Worm (Caenorhabditis elegans) whole organism, young adult: ENCODE measurements around the gene rps-16.

Source experiments
- B0019.2 ChIP-seq: fragments of 200-800 bp; sonication (Bioruptor generic); conservative IDR thresholded peaks from 2 replicates; pipeline ENCODE4 v1.3.6; 2022; ENCODE audit warnings: missing genetic modification reagents, missing genetic modification characterization, missing compliant biosample characterization
- B0261.1 ChIP-seq: sonication (generic microtip); optimal IDR thresholded peaks from 2 replicates; lab custom pipeline; 2016; ENCODE audit warnings: mild to moderate bottlenecking, missing genetic modification characterization, moderate library complexity, missing compliant biosample characterization
- C06A6.2 ChIP-seq: fragments of 200-800 bp; sonication (Bioruptor generic); conservative IDR thresholded peaks from 2 replicates; pipeline ENCODE4 v1.3.6; 2022; ENCODE audit warnings: missing genetic modification characterization, missing compliant biosample characterization
- D2030.7 ChIP-seq: fragments of 200-800 bp; sonication (Bioruptor generic); IDR thresholded peaks from 2 replicates; pipeline ENCODE4 v1.3.6; 2022; ENCODE audit warnings: missing genetic modification reagents, missing genetic modification characterization, missing compliant biosample characterization
- F49E8.2 ChIP-seq: sonication (generic microtip); optimal IDR thresholded peaks from 3 replicates; lab custom pipeline; 2017; ENCODE audit warnings: missing genetic modification characterization, mild to moderate bottlenecking, missing compliant biosample characterization, antibody characterized with exemption, moderate library complexity; ENCODE audit not compliant: insufficient read depth
- F52B5.7 ChIP-seq: sonication (generic microtip); optimal IDR thresholded peaks from 2 replicates; lab custom pipeline; 2016; ENCODE audit warnings: mild to moderate bottlenecking, missing genetic modification characterization, missing compliant biosample characterization
- F55B11.4 ChIP-seq: sonication (generic microtip); optimal IDR thresholded peaks from 2 replicates; lab custom pipeline; 2016; ENCODE audit warnings: missing compliant biosample characterization, missing genetic modification characterization, borderline replicate concordance; ENCODE audit not compliant: insufficient read depth
- F57A8.1 ChIP-seq: fragments of 200-800 bp; sonication (Bioruptor generic); optimal IDR thresholded peaks from 2 replicates; lab custom pipeline; 2018; ENCODE audit warnings: mild to moderate bottlenecking, missing genetic modification characterization, moderate library complexity, missing compliant biosample characterization
- K11D2.4 ChIP-seq: fragments of 200-800 bp; sonication (Bioruptor generic); IDR thresholded peaks from 2 replicates; pipeline ENCODE4 v1.3.6; 2022; ENCODE audit warnings: missing genetic modification reagents, missing genetic modification characterization, missing compliant biosample characterization
- K12H6.12 ChIP-seq: fragments of 200-800 bp; sonication (Bioruptor generic); optimal IDR thresholded peaks from 2 replicates; lab custom pipeline; 2018; ENCODE audit warnings: mild to moderate bottlenecking, missing genetic modification characterization, missing compliant biosample characterization
- Y53G8AR.9 ChIP-seq: fragments of 200-800 bp; sonication (Bioruptor generic); conservative IDR thresholded peaks from 2 replicates; pipeline ENCODE4 v1.3.6; 2022; ENCODE audit warnings: missing genetic modification reagents, missing genetic modification characterization, missing compliant biosample characterization
- Y56A3A.18 ChIP-seq: fragments of 200-800 bp; sonication (Bioruptor generic); IDR thresholded peaks from 2 replicates; pipeline ENCODE4 v1.3.6; 2022; ENCODE audit warnings: missing genetic modification reagents, missing genetic modification characterization, missing compliant biosample characterization
- akir-1 ChIP-seq: fragments of 200-800 bp; sonication (Bioruptor generic); optimal IDR thresholded peaks from 2 replicates; lab custom pipeline; 2018; ENCODE audit warnings: mild to moderate bottlenecking, missing genetic modification characterization, moderate library complexity, missing compliant biosample characterization
- ama-1 ChIP-seq, 3 experiments: fragments of 150-350 bp in 1 of 3; sonication (generic microtip) in 2 of 3; optimal IDR thresholded peaks; 2 replicates each; lab custom pipeline; 2014 to 2018; ENCODE audit warnings: missing biosample characterization in 2 of 3, missing genetic modification characterization in 2 of 3, missing genetic modification reagents in 2 of 3
- aptf-3 ChIP-seq: fragments of 200-800 bp; sonication (Bioruptor generic); IDR thresholded peaks from 2 replicates; pipeline ENCODE4 v1.3.6; 2022; ENCODE audit warnings: missing genetic modification characterization, missing compliant biosample characterization
- atf-7 ChIP-seq: sonication (generic microtip); optimal IDR thresholded peaks from 2 replicates; lab custom pipeline; 2017; ENCODE audit warnings: mild to moderate bottlenecking, missing genetic modification characterization, missing compliant biosample characterization
- athp-1 ChIP-seq: sonication (generic microtip); optimal IDR thresholded peaks from 2 replicates; lab custom pipeline; 2017; ENCODE audit warnings: mild to moderate bottlenecking, missing genetic modification characterization, missing compliant biosample characterization
- attf-6 ChIP-seq: fragments of 200-800 bp; sonication (Bioruptor generic); IDR thresholded peaks from 2 replicates; pipeline ENCODE4 v1.3.6; 2022; ENCODE audit warnings: missing genetic modification reagents, missing genetic modification characterization, missing compliant biosample characterization
- bed-2 ChIP-seq: fragments of 200-800 bp; sonication (Bioruptor generic); IDR thresholded peaks from 2 replicates; pipeline ENCODE4 v1.3.6; 2022; ENCODE audit warnings: missing genetic modification reagents, missing genetic modification characterization, missing compliant biosample characterization
- ccch-3 ChIP-seq: fragments of 200-800 bp; sonication (Bioruptor generic); optimal IDR thresholded peaks from 2 replicates; lab custom pipeline; 2018; ENCODE audit warnings: mild to moderate bottlenecking, missing genetic modification characterization, missing compliant biosample characterization
- ceh-27 ChIP-seq: fragments of 200-800 bp; sonication (Bioruptor generic); optimal IDR thresholded peaks from 2 replicates; lab custom pipeline; 2018; ENCODE audit warnings: mild to moderate bottlenecking, missing genetic modification characterization, moderate library complexity, missing compliant biosample characterization
- ceh-91 ChIP-seq: fragments of 200-800 bp; sonication (Bioruptor generic); IDR thresholded peaks from 2 replicates; pipeline ENCODE4 v1.3.6; 2022; ENCODE audit warnings: missing genetic modification reagents, missing genetic modification characterization, missing compliant biosample characterization
- dpff-1 ChIP-seq: sonication (generic microtip); optimal IDR thresholded peaks from 2 replicates; lab custom pipeline; 2017; ENCODE audit warnings: mild to moderate bottlenecking, missing genetic modification characterization, missing compliant biosample characterization
- efl-1 ChIP-seq: fragments of 150-350 bp; optimal IDR thresholded peaks from 2 replicates; lab custom pipeline; 2014; ENCODE audit warnings: missing biosample characterization, missing genetic modification reagents, missing genetic modification characterization
- fkh-3 ChIP-seq: sonication (generic microtip); optimal IDR thresholded peaks from 2 replicates; lab custom pipeline; 2016; ENCODE audit warnings: mild to moderate bottlenecking, missing genetic modification characterization, missing compliant biosample characterization
- gei-17 ChIP-seq: fragments of 200-800 bp; sonication (Bioruptor generic); optimal IDR thresholded peaks from 2 replicates; lab custom pipeline; 2018; ENCODE audit warnings: mild to moderate bottlenecking, missing genetic modification characterization, missing compliant biosample characterization
- him-1 ChIP-seq: sonication (generic microtip); optimal IDR thresholded peaks from 2 replicates; lab custom pipeline; 2016; ENCODE audit warnings: missing genotype, missing genetic modification reagents, missing genetic modification characterization, missing compliant biosample characterization
- hlh-26 ChIP-seq: fragments of 200-800 bp; sonication (Bioruptor generic); conservative IDR thresholded peaks from 2 replicates; pipeline ENCODE4 v1.3.6; 2022; ENCODE audit warnings: missing genetic modification reagents, missing genetic modification characterization, missing compliant biosample characterization
- hmg-20 ChIP-seq: fragments of 200-800 bp; sonication (Bioruptor generic); IDR thresholded peaks from 2 replicates; pipeline ENCODE4 v1.3.6; 2022; ENCODE audit warnings: missing genetic modification reagents, missing genetic modification characterization, missing compliant biosample characterization
- lin-54 ChIP-seq: fragments of 200-800 bp; sonication (Bioruptor generic); optimal IDR thresholded peaks from 2 replicates; lab custom pipeline; 2018; ENCODE audit warnings: mild to moderate bottlenecking, missing genetic modification characterization, missing compliant biosample characterization
- madf-6 ChIP-seq: fragments of 200-800 bp; sonication (Bioruptor generic); IDR thresholded peaks from 2 replicates; pipeline ENCODE4 v1.3.6; 2022; ENCODE audit warnings: missing genetic modification reagents, missing genetic modification characterization, missing compliant biosample characterization
- madf-8 ChIP-seq: fragments of 200-800 bp; sonication (Bioruptor generic); conservative IDR thresholded peaks from 2 replicates; pipeline ENCODE4 v1.3.6; 2022; ENCODE audit warnings: missing genetic modification reagents, missing genetic modification characterization, missing compliant biosample characterization
- nfyb-1 ChIP-seq: fragments of 200-800 bp; sonication (Bioruptor generic); IDR thresholded peaks from 2 replicates; pipeline ENCODE4 v1.3.6; 2022; ENCODE audit warnings: missing genetic modification reagents, missing genetic modification characterization, missing compliant biosample characterization
- nhr-120 ChIP-seq: fragments of 200-800 bp; sonication (Bioruptor generic); IDR thresholded peaks from 2 replicates; pipeline ENCODE4 v1.3.6; 2022; ENCODE audit warnings: missing genetic modification characterization, missing compliant biosample characterization
- nhr-80 ChIP-seq: sonication (generic microtip); optimal IDR thresholded peaks from 2 replicates; lab custom pipeline; 2016; ENCODE audit warnings: missing genetic modification characterization, missing compliant biosample characterization
- nhr-90 ChIP-seq: sonication (generic microtip); optimal IDR thresholded peaks from 2 replicates; lab custom pipeline; 2016; ENCODE audit warnings: missing genotype, mild to moderate bottlenecking, missing genetic modification characterization, missing compliant biosample characterization
- pha-4 ChIP-seq: fragments of 150-350 bp; sonication (generic microtip); optimal IDR thresholded peaks from 2 replicates; lab custom pipeline; 2014; ENCODE audit warnings: missing biosample characterization, missing genetic modification reagents, missing genetic modification characterization
- rcor-1 ChIP-seq: fragments of 200-800 bp; sonication (Bioruptor generic); IDR thresholded peaks from 2 replicates; pipeline ENCODE4 v1.3.6; 2022; ENCODE audit warnings: missing genetic modification reagents, missing genetic modification characterization, missing compliant biosample characterization
- repo-1 ChIP-seq: sonication (generic microtip); optimal IDR thresholded peaks from 2 replicates; lab custom pipeline; 2017; ENCODE audit warnings: mild to moderate bottlenecking, missing genetic modification characterization, missing compliant biosample characterization
- rpc-1 ChIP-seq, 2 experiments: fragments of 150-350 bp in 1 of 2; sonication (generic microtip) in 1 of 2; optimal IDR thresholded peaks; 2 replicates each; lab custom pipeline; 2014 to 2018; ENCODE audit warnings: missing biosample characterization in 1 of 2, missing genetic modification characterization in 1 of 2, missing genetic modification reagents in 1 of 2, missing genotype in 1 of 2
- sdz-38 ChIP-seq: sonication (generic microtip); optimal IDR thresholded peaks from 2 replicates; lab custom pipeline; 2016; ENCODE audit warnings: missing genotype, missing genetic modification characterization, missing compliant biosample characterization
- somi-1 ChIP-seq: fragments of 200-800 bp; sonication (Bioruptor generic); optimal IDR thresholded peaks from 2 replicates; lab custom pipeline; 2018; ENCODE audit warnings: mild to moderate bottlenecking, missing genetic modification characterization, missing compliant biosample characterization
- sptf-2 ChIP-seq: fragments of 200-800 bp; sonication (Bioruptor generic); optimal IDR thresholded peaks from 2 replicates; lab custom pipeline; 2018; ENCODE audit warnings: mild to moderate bottlenecking, missing genetic modification characterization, missing compliant biosample characterization
- tbp1 ChIP-seq: fragments of 200-800 bp; sonication (Bioruptor generic); optimal IDR thresholded peaks from 2 replicates; lab custom pipeline; 2018; ENCODE audit warnings: mild to moderate bottlenecking, missing genetic modification characterization, missing compliant biosample characterization
- unc-130 ChIP-seq: sonication (generic microtip); optimal IDR thresholded peaks from 2 replicates; lab custom pipeline; 2016; ENCODE audit warnings: missing genetic modification reagents, missing genetic modification characterization, missing compliant biosample characterization
- ztf-26 ChIP-seq: sonication (generic microtip); optimal IDR thresholded peaks from 2 replicates; lab custom pipeline; 2017; ENCODE audit warnings: missing genetic modification characterization, missing compliant biosample characterization
- ztf-28 ChIP-seq: fragments of 200-800 bp; sonication (Bioruptor generic); IDR thresholded peaks from 2 replicates; pipeline ENCODE4 v1.3.6; 2022; ENCODE audit warnings: missing genetic modification reagents, missing genetic modification characterization, missing compliant biosample characterization
- ztf-3 ChIP-seq: fragments of 200-800 bp; sonication (Bioruptor generic); optimal IDR thresholded peaks from 2 replicates; lab custom pipeline; 2018; ENCODE audit warnings: mild to moderate bottlenecking, missing genetic modification characterization, missing compliant biosample characterization
- ztf-6 ChIP-seq: fragments of 200-800 bp; sonication (Bioruptor generic); IDR thresholded peaks from 2 replicates; pipeline ENCODE4 v1.3.6; 2022; ENCODE audit warnings: missing genetic modification reagents, missing genetic modification characterization, missing compliant biosample characterization

Gene rps-16

DNA sequence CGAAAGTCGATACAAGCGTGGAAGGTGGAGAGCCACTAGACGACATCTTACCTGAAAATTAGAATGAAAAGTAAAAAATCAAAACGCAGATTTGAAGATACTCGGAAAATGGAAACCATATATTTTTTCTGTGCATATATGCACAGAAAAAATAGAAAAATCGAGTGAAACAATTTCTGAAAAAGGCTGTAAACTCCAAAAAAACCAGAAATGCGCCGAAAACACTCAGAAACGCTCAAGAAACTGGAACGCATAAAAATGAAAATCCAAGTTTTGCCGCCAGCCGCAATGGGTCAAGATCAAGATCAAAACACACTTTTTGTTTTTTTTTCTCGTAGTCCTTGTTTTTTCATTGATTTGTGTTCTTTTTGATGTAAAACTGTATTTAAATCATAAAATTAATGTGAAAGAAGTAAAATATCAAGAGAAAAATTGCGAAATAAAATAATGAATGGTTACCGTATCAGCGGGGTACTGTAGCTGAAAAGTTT, 7.7 kb downstream of the rps-16 start, which contains the start of gene T01C3.3 (continued):
- TF ChIP-seq hlh-26 (GFP tag; lab: Robert Waterston, UW) (no peak), atf-7 (tag; lab: Kevin White, UChicago) (no peak), nhr-90 (no peak), F49E8.2 (tag; lab: Kevin White, UChicago) (peak; percentile 42), somi-1 (GFP tag; lab: Kevin White, UChicago) (no peak), F57A8.1 (GFP tag; lab: Kevin White, UChicago) (no peak), gei-17 (GFP tag; lab: Kevin White, UChicago) (no peak), akir-1 (no peak), ztf-28 (no peak), ceh-27 (GFP tag; lab: Kevin White, UChicago) (no peak), unc-130 (peak; percentile 17), Y56A3A.18 (GFP tag; lab: Robert Waterston, UW) (no peak), ztf-26 (tag; lab: Kevin White, UChicago) (no peak), repo-1 (no peak), nhr-80 (tag; lab: Kevin White, UChicago) (no peak), Y53G8AR.9 (GFP tag; lab: Robert Waterston, UW) (no peak), efl-1 (GFP tag; lab: Kevin White, UChicago) (peak; percentile 98), bed-2 (GFP tag; lab: Robert Waterston, UW) (no peak), sptf-2 (no peak), D2030.7 (GFP tag; lab: Robert Waterston, UW) (peak; percentile 89), madf-6 (GFP tag; lab: Robert Waterston, UW) (peak; percentile 96), madf-8 (GFP tag; lab: Robert Waterston, UW) (peak; percentile 92), hmg-20 (GFP tag; lab: Robert Waterston, UW) (no peak), ztf-6 (GFP tag; lab: Robert Waterston, UW) (no peak), K12H6.12 (no peak), tbp1 (GFP tag; lab: Kevin White, UChicago) (peak; percentile 32), lin-54 (peak; percentile 52), nhr-120 (no peak), ccch-3 (GFP tag; lab: Kevin White, UChicago) (no peak), B0019.2 (GFP tag; lab: Robert Waterston, UW) (peak; percentile 65; the same call in 1 of the 2 replicates), F52B5.7 (tag; lab: Kevin White, UChicago) (no peak), nfyb-1 (GFP tag; lab: Robert Waterston, UW) (no peak), rpc-1 (optimal IDR thresholded peaks at IDR 0.05; lab: Kevin White, UChicago) (no peak), rpc-1 (tag; optimal IDR thresholded peaks at IDR 0.05; lab: Kevin White, UChicago) (no peak), aptf-3 (GFP tag; lab: Robert Waterston, UW) (no peak), pha-4 (tag; lab: Kevin White, UChicago) (no peak), fkh-3 (tag; lab: Kevin White, UChicago) (no peak), C06A6.2 (GFP tag; lab: Robert Waterston, UW) (no peak), B0261.1 (tag; lab: Kevin White, UChicago) (no peak), ceh-91 (peak; percentile 92), K11D2.4 (GFP tag; lab: Robert Waterston, UW) (no peak), attf-6 (GFP tag; lab: Robert Waterston, UW) (no peak), rcor-1 (GFP tag; lab: Robert Waterston, UW) (peak; percentile 56), ama-1 (optimal IDR thresholded peaks at IDR 0.05; lab: Kevin White, UChicago) (no peak), ama-1 (GFP tag; optimal IDR thresholded peaks at IDR 0.05; lab: Kevin White, UChicago) (no peak), sdz-38 (tag; lab: Kevin White, UChicago) (no peak), F55B11.4 (no peak), him-1 (tag; lab: Kevin White, UChicago) (no peak), dpff-1 (tag; lab: Kevin White, UChicago) (no peak), athp-1 (no peak), ztf-3 (no peak)
